Fruit fly (Drosophila melanogaster): ENCODE results near the gene Cpr72Ea.
A peak's percentile ranks its signal among the peaks of the same experiment; 100 is the strongest.

Cpr72Ea gene

DNA sequence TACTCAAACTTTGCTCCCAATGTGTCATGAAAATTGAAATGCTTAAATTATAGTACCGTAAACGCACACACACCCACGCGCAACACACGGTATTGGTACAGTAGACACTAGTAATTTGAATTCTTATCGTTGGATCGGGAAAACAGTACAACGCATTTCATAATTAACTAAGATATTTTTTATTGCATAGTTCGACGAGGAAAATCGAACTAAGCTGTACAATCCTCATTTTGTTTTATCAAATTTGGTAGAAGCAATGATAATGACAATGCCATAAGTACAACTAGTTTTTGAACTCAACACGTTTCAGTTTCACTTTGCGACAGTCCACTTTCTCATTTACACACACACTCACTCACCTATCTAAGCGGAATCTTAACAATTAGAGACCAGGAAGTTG is 18.4 kb downstream of the Cpr72Ea start:
- TF ChIP-seq salm (tag; optimal IDR thresholded peaks at IDR 0.05) (no peak), cad (GFP tag; optimal IDR thresholded peaks at IDR 0.05) (no peak), ind (GFP tag; optimal IDR thresholded peaks at IDR 0.05) (peak; percentile 76), Sin3A (optimal IDR thresholded peaks at IDR 0.05) (no peak), Aef1 (GFP tag; IDR thresholded peaks at IDR 0.05) (peak; percentile 42; the same call in 1 of the 3 replicates), CG15479 (GFP tag; optimal IDR thresholded peaks at IDR 0.05) (peak; percentile 20), CG18619 (GFP tag; optimal IDR thresholded peaks at IDR 0.05) (peak; percentile 63), Tbp (GFP tag; optimal IDR thresholded peaks at IDR 0.05) (no peak), disco-r (GFP tag; optimal IDR thresholded peaks at IDR 0.05) (peak; percentile 21), Jarid2 (GFP tag; optimal IDR thresholded peaks at IDR 0.05) (peak; percentile 14), pnt (GFP tag; optimal IDR thresholded peaks at IDR 0.05) (peak; percentile 63), Neu2 (GFP tag; optimal IDR thresholded peaks at IDR 0.05; ENCODE audit: borderline replicate concordance) (no peak), CG2129 (GFP tag; IDR thresholded peaks at IDR 0.05; ENCODE audit: partially characterized antibody) (no peak), Gsc (GFP tag; IDR thresholded peaks at IDR 0.05) (no peak), Hsf (GFP tag; optimal IDR thresholded peaks at IDR 0.05) (peak; percentile 70), Ravus (GFP tag; IDR thresholded peaks at IDR 0.05) (no peak), CG7372 (GFP tag; IDR thresholded peaks at IDR 0.05) (no peak; the same call in none of the 2 replicates), CG8388 (GFP tag; optimal IDR thresholded peaks at IDR 0.05) (peak; percentile 57), D19A (tag; optimal IDR thresholded peaks at IDR 0.05) (peak; percentile 60), CG33213 (GFP tag; optimal IDR thresholded peaks at IDR 0.05) (peak; percentile 9), CG12299 (tag; optimal IDR thresholded peaks at IDR 0.05) (peak; percentile 49), CG9609 (GFP tag; optimal IDR thresholded peaks at IDR 0.05) (peak; percentile 50), tap (tag; optimal IDR thresholded peaks at IDR 0.05) (peak; percentile 75), CG17802 (tag; optimal IDR thresholded peaks at IDR 0.05) (peak; percentile 11), CG11560 (tag; IDR thresholded peaks at IDR 0.05) (no peak), Hmx (GFP tag; optimal IDR thresholded peaks at IDR 0.05) (peak; percentile 5), CG31365 (tag; optimal IDR thresholded peaks at IDR 0.05) (no peak), CG12942 (GFP tag; optimal IDR thresholded peaks at IDR 0.05) (peak; percentile 42), slp2 (GFP tag; optimal IDR thresholded peaks at IDR 0.05) (no peak), wek (GFP tag; optimal IDR thresholded peaks at IDR 0.05) (no peak), CG17568 (GFP tag; optimal IDR thresholded peaks at IDR 0.05) (peak; percentile 29), twi (tag; optimal IDR thresholded peaks at IDR 0.05) (peak; percentile 42), E2f2 (GFP tag; IDR thresholded peaks at IDR 0.05) (0 out of 2 replicates have a peak, but pooled peaks have one; percentile 28), eyg (GFP tag; optimal IDR thresholded peaks at IDR 0.05) (peak; percentile 28), bowl (GFP tag; IDR thresholded peaks at IDR 0.05) (no peak), mam (GFP tag; optimal IDR thresholded peaks at IDR 0.05) (peak; percentile 63), seq (GFP tag; IDR thresholded peaks at IDR 0.05) (peak; percentile 57), B-H2 (GFP tag; optimal IDR thresholded peaks at IDR 0.05) (peak; percentile 62), CG1832 (GFP tag; optimal IDR thresholded peaks at IDR 0.05) (no peak), dysf (GFP tag; IDR thresholded peaks at IDR 0.05) (peak; percentile 76; the same call in 1 of the 3 replicates), Dip3 (GFP tag; optimal IDR thresholded peaks at IDR 0.05) (peak; percentile 45), CG5180 (GFP tag; optimal IDR thresholded peaks at IDR 0.05) (peak; percentile 30), oc (tag; optimal IDR thresholded peaks at IDR 0.05) (no peak), CG1024 (GFP tag; IDR thresholded peaks at IDR 0.05) (no peak), dpn (GFP tag; optimal IDR thresholded peaks at IDR 0.05) (peak; percentile 62 to 65), CG2712 (tag; optimal IDR thresholded peaks at IDR 0.05) (peak; percentile 67), Hr51 (GFP tag; optimal IDR thresholded peaks at IDR 0.05) (peak; percentile 13 to 71), mirr (GFP tag; optimal IDR thresholded peaks at IDR 0.05) (no peak), CG8478 (optimal IDR thresholded peaks at IDR 0.05) (no peak), danr (GFP tag; IDR thresholded peaks at IDR 0.05) (peak; percentile 61), fd96Cb (tag; optimal IDR thresholded peaks at IDR 0.05) (peak; percentile 56), CG1602 (GFP tag; optimal IDR thresholded peaks at IDR 0.05) (peak; percentile 43)
